Fruit fly (Drosophila melanogaster) whole organism, embryonic: ENCODE data around the gene CG32170.

Source experiments
- Atf3 ChIP-seq: fragments of 200-800 bp; sonication (Bioruptor generic); optimal IDR thresholded peaks from 3 replicates; lab custom pipeline; 2016; ENCODE audit warnings: missing biosample characterization, missing genetic modification characterization
- CG10565 ChIP-seq: fragments of 200-800 bp; sonication (Bioruptor generic); optimal IDR thresholded peaks from 3 replicates; lab custom pipeline; 2016; ENCODE audit warnings: missing biosample characterization, mild to moderate bottlenecking, missing genetic modification characterization
- CG33557 ChIP-seq: fragments of 200-800 bp; sonication (Bioruptor generic); optimal IDR thresholded peaks from 2 replicates; lab custom pipeline; 2019; ENCODE audit warnings: missing biosample characterization, mild to moderate bottlenecking, missing genetic modification characterization, moderate library complexity
- CG7556 ChIP-seq: fragments of 200-800 bp; sonication (Bioruptor generic); optimal IDR thresholded peaks from 2 replicates; lab custom pipeline; 2017; ENCODE audit warnings: missing biosample characterization, mild to moderate bottlenecking, missing genetic modification characterization
- CG8388 ChIP-seq: fragments of 200-800 bp; sonication (Bioruptor generic); optimal IDR thresholded peaks from 2 replicates; lab custom pipeline; 2019; ENCODE audit warnings: missing biosample characterization, mild to moderate bottlenecking, missing genetic modification characterization, moderate library complexity
- Rx ChIP-seq: fragments of 200-800 bp; sonication (Bioruptor generic); IDR thresholded peaks from 2 replicates; pipeline ENCODE4 v1.3.6; 2022; ENCODE audit warnings: missing biosample characterization, missing genetic modification characterization
- Scr ChIP-seq: fragments of 200-800 bp; sonication (Bioruptor generic); IDR thresholded peaks from 2 replicates; pipeline ENCODE4 v1.3.6; 2022; ENCODE audit warnings: missing biosample characterization, missing genetic modification characterization; ENCODE audit not compliant: partially characterized antibody
- YL-1 ChIP-seq: fragments of 200-800 bp; sonication (Bioruptor generic); optimal IDR thresholded peaks from 3 replicates; lab custom pipeline; 2017; ENCODE audit warnings: missing biosample characterization, mild to moderate bottlenecking, missing genetic modification characterization
- odd ChIP-seq: fragments of 200-800 bp; sonication (Bioruptor generic); optimal IDR thresholded peaks from 2 replicates; lab custom pipeline; 2017; ENCODE audit warnings: missing biosample characterization, mild to moderate bottlenecking, missing genetic modification characterization

DNA sequence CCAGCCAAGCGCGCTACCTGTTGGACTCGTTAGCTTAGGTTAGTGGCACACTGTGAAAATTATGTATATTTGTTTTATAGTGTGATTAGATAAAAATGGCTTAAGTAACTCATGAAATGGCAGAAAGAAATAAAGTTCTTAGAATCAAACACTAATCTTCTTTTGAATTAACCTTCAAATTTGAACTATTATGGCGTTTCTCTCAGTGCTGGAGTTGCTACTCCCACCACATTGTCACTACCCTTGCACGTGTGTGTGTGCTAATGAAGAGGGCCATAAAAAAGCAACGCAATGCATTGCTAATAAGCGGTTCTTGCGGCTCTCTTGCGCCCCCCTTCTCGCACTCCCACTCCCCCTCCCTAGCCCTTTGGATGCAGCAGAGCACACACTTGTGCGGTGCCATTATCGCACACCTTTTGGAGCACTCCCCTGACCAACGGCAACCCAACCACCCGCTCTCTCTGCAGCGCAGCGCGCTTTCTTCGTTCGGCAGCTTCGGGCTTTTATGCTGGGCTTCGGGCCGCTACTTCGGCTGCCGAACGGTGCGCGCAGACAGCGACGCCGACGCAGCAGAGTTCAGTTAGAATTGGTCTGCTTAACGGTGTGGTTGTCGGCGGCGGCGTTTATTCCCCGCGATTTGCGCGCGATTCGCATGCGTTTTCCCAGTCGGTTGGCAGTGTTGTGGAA is 13.7 kb downstream of the CG32170 start:
- TF ChIP-seq CG7556 (GFP tag; lab: Kevin White, UChicago) (peak; percentile 92), YL-1 (peak; percentile 26), Rx (peak; percentile 91), Scr (no peak), CG33557 (GFP tag; lab: Kevin White, UChicago) (peak; percentile 57), odd (GFP tag; lab: Kevin White, UChicago) (peak; percentile 79), Atf3 (peak; percentile 78), CG8388 (GFP tag; lab: Kevin White, UChicago) (peak; percentile 93), CG10565 (GFP tag; lab: Kevin White, UChicago) (peak; percentile 43)
